Fruit fly (Drosophila melanogaster) whole organism, embryonic: ENCODE results near the gene CG6231.

Source experiments
- Atf6 ChIP-seq: fragments of 200-800 bp; sonication (Bioruptor generic); IDR thresholded peaks from 2 replicates; pipeline ENCODE4 v1.3.6; 2022; ENCODE audit warnings: missing biosample characterization, missing genetic modification characterization
- Awh ChIP-seq: fragments of 200-800 bp; sonication (Bioruptor generic); IDR thresholded peaks from 2 replicates; pipeline ENCODE4, ENCODE4 v1.3.6; 2022; ENCODE audit warnings: missing biosample characterization, missing genetic modification characterization
- Bteb2 ChIP-seq: fragments of 200-800 bp; sonication (Bioruptor generic); optimal IDR thresholded peaks from 2 replicates; lab custom pipeline; 2016; ENCODE audit warnings: missing biosample characterization, missing genetic modification characterization
- CG10366 ChIP-seq: fragments of 200-800 bp; sonication (Bioruptor generic); IDR thresholded peaks from 2 replicates; pipeline ENCODE4 v1.3.6; 2022; ENCODE audit warnings: missing biosample characterization, missing genetic modification characterization
- CG11560 ChIP-seq: fragments of 200-800 bp; sonication (Bioruptor generic); IDR thresholded peaks from 3 replicates; pipeline ENCODE4 v1.3.6; 2022; ENCODE audit warnings: missing biosample characterization, missing genetic modification characterization
- CG12391 ChIP-seq: fragments of 200-800 bp; sonication (Bioruptor generic); optimal IDR thresholded peaks from 3 replicates; lab custom pipeline; 2018; ENCODE audit warnings: missing biosample characterization, mild to moderate bottlenecking, missing genetic modification characterization, moderate library complexity
- CG14710 ChIP-seq: fragments of 200-800 bp; sonication (Bioruptor generic); optimal IDR thresholded peaks from 3 replicates; lab custom pipeline; 2019; ENCODE audit warnings: missing biosample characterization, mild to moderate bottlenecking, missing genetic modification characterization, moderate library complexity
- CG16813 ChIP-seq: fragments of 200-800 bp; sonication (Bioruptor generic); IDR thresholded peaks from 3 replicates; pipeline ENCODE4 v1.3.6; 2022; ENCODE audit warnings: missing biosample characterization, missing genetic modification characterization; ENCODE audit not compliant: partially characterized antibody
- CG17359 ChIP-seq: fragments of 200-800 bp; sonication (Bioruptor generic); optimal IDR thresholded peaks from 3 replicates; lab custom pipeline; 2018; ENCODE audit warnings: missing biosample characterization, mild to moderate bottlenecking, missing genetic modification characterization, moderate library complexity
- CG2120 ChIP-seq: fragments of 200-800 bp; sonication (Bioruptor generic); optimal IDR thresholded peaks from 3 replicates; lab custom pipeline; 2016; ENCODE audit warnings: missing biosample characterization, missing genetic modification characterization
- CG2678 ChIP-seq: fragments of 200-800 bp; sonication (Bioruptor generic); optimal IDR thresholded peaks from 3 replicates; lab custom pipeline; 2019; ENCODE audit warnings: missing biosample characterization, mild to moderate bottlenecking, missing genetic modification characterization, moderate library complexity
- CG32532 ChIP-seq: fragments of 200-800 bp; sonication (Bioruptor generic); IDR thresholded peaks from 2 replicates; pipeline ENCODE4 v1.3.6; 2022; ENCODE audit warnings: missing biosample characterization, missing genetic modification characterization
- CG32772 ChIP-seq: fragments of 200-800 bp; sonication (Bioruptor generic); IDR thresholded peaks from 2 replicates; pipeline ENCODE4 v1.3.6; 2022; ENCODE audit warnings: missing biosample characterization, missing genetic modification characterization
- CG3281 ChIP-seq: fragments of 200-800 bp; sonication (Bioruptor generic); optimal IDR thresholded peaks from 3 replicates; lab custom pipeline; 2017; ENCODE audit warnings: missing biosample characterization, mild to moderate bottlenecking, missing genetic modification characterization
- CG34224 ChIP-seq: fragments of 200-800 bp; sonication (Bioruptor generic); IDR thresholded peaks from 3 replicates; pipeline ENCODE4 v1.3.6; 2022; ENCODE audit warnings: missing biosample characterization, missing genetic modification characterization; ENCODE audit not compliant: partially characterized antibody
- CG4282 ChIP-seq: fragments of 200-800 bp; sonication (Bioruptor generic); optimal IDR thresholded peaks from 2 replicates; lab custom pipeline; 2016; ENCODE audit warnings: missing biosample characterization, missing genetic modification characterization
- CG4820 ChIP-seq: fragments of 200-800 bp; sonication (Bioruptor generic); optimal IDR thresholded peaks from 3 replicates; lab custom pipeline; 2016; ENCODE audit warnings: missing biosample characterization, missing genetic modification characterization
- CG6765 ChIP-seq: fragments of 200-800 bp; sonication (Bioruptor generic); optimal IDR thresholded peaks from 3 replicates; lab custom pipeline; 2017; ENCODE audit warnings: missing biosample characterization, mild to moderate bottlenecking, missing genetic modification characterization
- CG7556 ChIP-seq: fragments of 200-800 bp; sonication (Bioruptor generic); optimal IDR thresholded peaks from 2 replicates; lab custom pipeline; 2017; ENCODE audit warnings: missing biosample characterization, mild to moderate bottlenecking, missing genetic modification characterization
- CG8089 ChIP-seq: fragments of 200-800 bp; sonication (Bioruptor generic); optimal IDR thresholded peaks from 3 replicates; lab custom pipeline; 2016; ENCODE audit warnings: missing biosample characterization, missing genetic modification characterization
- CG9817 ChIP-seq: fragments of 200-800 bp; sonication (Bioruptor generic); optimal IDR thresholded peaks from 2 replicates; lab custom pipeline; 2018; ENCODE audit warnings: missing biosample characterization, mild to moderate bottlenecking, missing genetic modification characterization, moderate library complexity
- Camta ChIP-seq: fragments of 200-800 bp; sonication (Bioruptor generic); optimal IDR thresholded peaks from 2 replicates; lab custom pipeline; 2016; ENCODE audit warnings: missing biosample characterization, missing genetic modification characterization
- D19B ChIP-seq: fragments of 200-800 bp; sonication (Bioruptor generic); optimal IDR thresholded peaks from 2 replicates; lab custom pipeline; 2017; ENCODE audit warnings: missing biosample characterization, mild to moderate bottlenecking, missing genetic modification characterization
- Dp ChIP-seq: fragments of 200-800 bp; sonication (Bioruptor generic); optimal IDR thresholded peaks from 2 replicates; lab custom pipeline; 2018; ENCODE audit warnings: missing biosample characterization, mild to moderate bottlenecking, missing genetic modification characterization, moderate library complexity
- Dref ChIP-seq: fragments of 200-800 bp; sonication (Bioruptor generic); IDR thresholded peaks from 2 replicates; pipeline ENCODE4 v1.3.6; 2022; ENCODE audit warnings: missing biosample characterization, missing genetic modification characterization
- ERR ChIP-seq: fragments of 200-800 bp; sonication (Bioruptor generic); optimal IDR thresholded peaks from 2 replicates; lab custom pipeline; 2016; ENCODE audit warnings: missing biosample characterization, missing genetic modification characterization
- Fer3 ChIP-seq: fragments of 200-800 bp; sonication (Bioruptor generic); optimal IDR thresholded peaks from 2 replicates; lab custom pipeline; 2018; ENCODE audit warnings: missing biosample characterization, mild to moderate bottlenecking, missing genetic modification characterization, moderate library complexity
- HLH54F ChIP-seq: fragments of 200-800 bp; sonication (Bioruptor generic); optimal IDR thresholded peaks from 3 replicates; lab custom pipeline; 2016; ENCODE audit warnings: missing biosample characterization, missing genetic modification characterization
- MBD-R2 ChIP-seq: fragments of 200-800 bp; sonication (Bioruptor generic); IDR thresholded peaks from 2 replicates; pipeline ENCODE4 v1.3.6; 2022; ENCODE audit warnings: missing biosample characterization, missing genetic modification characterization
- MESR4 ChIP-seq: fragments of 200-800 bp; sonication (Bioruptor generic); optimal IDR thresholded peaks from 2 replicates; lab custom pipeline; 2018; ENCODE audit warnings: missing biosample characterization, mild to moderate bottlenecking, missing genetic modification characterization, moderate library complexity
- Med ChIP-seq: fragments of 200-800 bp; sonication (Bioruptor generic); peaks from one replicate; lab custom pipeline; 2016; ENCODE audit warnings: missing biosample characterization, missing genetic modification characterization, mild to moderate bottlenecking, inconsistent platforms, moderate library complexity
- Mes4 ChIP-seq: fragments of 200-800 bp; sonication (Bioruptor generic); optimal IDR thresholded peaks from 2 replicates; lab custom pipeline; 2016; ENCODE audit warnings: missing biosample characterization, missing genetic modification characterization
- Neu2 ChIP-seq: fragments of 200-800 bp; sonication (Bioruptor generic); optimal IDR thresholded peaks from 3 replicates; lab custom pipeline; 2016; ENCODE audit warnings: missing biosample characterization, missing genetic modification characterization, borderline replicate concordance
- Opbp ChIP-seq: fragments of 200-800 bp; sonication (Bioruptor generic); IDR thresholded peaks from 3 replicates; pipeline ENCODE4 v1.3.6; 2022; ENCODE audit warnings: missing biosample characterization, missing genetic modification characterization; ENCODE audit not compliant: partially characterized antibody
- Optix ChIP-seq: fragments of 200-800 bp; sonication (Bioruptor generic); IDR thresholded peaks from 3 replicates; pipeline ENCODE4 v1.3.6; 2022; ENCODE audit warnings: missing biosample characterization, missing genetic modification characterization
- Rx ChIP-seq: fragments of 200-800 bp; sonication (Bioruptor generic); IDR thresholded peaks from 2 replicates; pipeline ENCODE4 v1.3.6; 2022; ENCODE audit warnings: missing biosample characterization, missing genetic modification characterization
- Side ChIP-seq: fragments of 200-800 bp; sonication (Bioruptor generic); optimal IDR thresholded peaks from 2 replicates; lab custom pipeline; 2016; ENCODE audit warnings: missing biosample characterization, missing genetic modification characterization
- Sin3A ChIP-seq: fragments of >200 bp; optimal IDR thresholded peaks from 2 replicates; lab custom pipeline; 2018
- Sry-δ ChIP-seq: fragments of 200-800 bp; sonication (Bioruptor generic); optimal IDR thresholded peaks from 2 replicates; lab custom pipeline; 2016; ENCODE audit warnings: missing biosample characterization, missing genetic modification characterization
- dati ChIP-seq: fragments of 200-800 bp; sonication (Bioruptor generic); IDR thresholded peaks from 2 replicates; pipeline ENCODE4 v1.3.6; 2022; ENCODE audit warnings: missing biosample characterization, missing genetic modification characterization
- en ChIP-seq: fragments of 200-800 bp; sonication (Bioruptor generic); optimal IDR thresholded peaks from 2 replicates; lab custom pipeline; 2016; ENCODE audit warnings: missing biosample characterization, missing genetic modification characterization
- exex ChIP-seq: fragments of 200-800 bp; sonication (Bioruptor generic); optimal IDR thresholded peaks from 4 replicates; lab custom pipeline; 2018; ENCODE audit warnings: missing biosample characterization, mild to moderate bottlenecking, missing genetic modification characterization, moderate library complexity
- gsb ChIP-seq: fragments of 200-800 bp; sonication (Bioruptor generic); IDR thresholded peaks from 2 replicates; pipeline ENCODE4 v1.3.6; 2022; ENCODE audit warnings: missing biosample characterization, missing genetic modification characterization
- gt ChIP-seq: fragments of 200-800 bp; sonication (Bioruptor generic); IDR thresholded peaks from 2 replicates; pipeline ENCODE4 v1.3.6; 2022; ENCODE audit warnings: missing biosample characterization, missing genetic modification characterization
- odd ChIP-seq: fragments of 200-800 bp; sonication (Bioruptor generic); optimal IDR thresholded peaks from 2 replicates; lab custom pipeline; 2017; ENCODE audit warnings: missing biosample characterization, mild to moderate bottlenecking, missing genetic modification characterization
- rib ChIP-seq: fragments of 200-800 bp; sonication (Bioruptor generic); IDR thresholded peaks from 2 replicates; pipeline ENCODE4 v1.3.6; 2022; ENCODE audit warnings: missing biosample characterization, missing genetic modification characterization
- schlank ChIP-seq: fragments of 200-800 bp; sonication (Bioruptor generic); optimal IDR thresholded peaks from 2 replicates; lab custom pipeline; 2018; ENCODE audit warnings: missing biosample characterization, mild to moderate bottlenecking, missing genetic modification characterization
- sima ChIP-seq: fragments of 200-800 bp; sonication (Bioruptor generic); optimal IDR thresholded peaks from 2 replicates; lab custom pipeline; 2016; ENCODE audit warnings: missing biosample characterization, missing genetic modification characterization
- so ChIP-seq: fragments of 200-800 bp; sonication (Bioruptor generic); IDR thresholded peaks from 3 replicates; pipeline ENCODE4 v1.3.6; 2022; ENCODE audit warnings: missing biosample characterization, missing genetic modification characterization
- tio ChIP-seq: fragments of 200-800 bp; sonication (Bioruptor generic); optimal IDR thresholded peaks from 2 replicates; lab custom pipeline; 2017; ENCODE audit warnings: missing biosample characterization, missing genetic modification characterization, inconsistent platforms
- trh ChIP-seq: fragments of 200-800 bp; sonication (Bioruptor generic); optimal IDR thresholded peaks from 2 replicates; lab custom pipeline; 2016; ENCODE audit warnings: missing biosample characterization, missing genetic modification characterization
- wor ChIP-seq: fragments of 200-800 bp; sonication (Bioruptor generic); IDR thresholded peaks from 2 replicates; pipeline ENCODE4 v1.3.6; 2022; ENCODE audit warnings: missing biosample characterization, missing genetic modification characterization

The CG6231 gene

dm6 chr3R:19623606-19624005 lies 8.9 kb downstream of the CG6231 start (continued):
- TF ChIP-seq Med (GFP tag; lab: Kevin White, UChicago): peak; percentile 96
- peak; percentile 60; the same call in 1 of the 2 replicates for TF ChIP-seq Rx (GFP tag; lab: Robert Waterston, UW)
- TF ChIP-seq CG7556 (GFP tag; lab: Kevin White, UChicago): peak; percentile 21
- TF ChIP-seq Mes4: no peak
- no peak for TF ChIP-seq CG16813 (GFP tag; lab: Robert Waterston, UW)
- no peak for TF ChIP-seq CG4282 (GFP tag; lab: Kevin White, UChicago)
- TF ChIP-seq exex (tag; lab: Kevin White, UChicago): no peak
- TF ChIP-seq CG11560 (tag; lab: Robert Waterston, UW): no peak
- no peak for TF ChIP-seq gt (GFP tag; lab: Robert Waterston, UW)
- TF ChIP-seq odd: no peak
- TF ChIP-seq CG9817: peak; percentile 28
- no peak for TF ChIP-seq D19B (GFP tag; lab: Kevin White, UChicago)
- TF ChIP-seq CG3281: peak; percentile 6
- peak; percentile 38; the same call in 1 of the 2 replicates for TF ChIP-seq wor (GFP tag; lab: Robert Waterston, UW)
- no peak for TF ChIP-seq Sin3A
- TF ChIP-seq MBD-R2: no peak; the same call in 1 of the 2 replicates
- TF ChIP-seq CG2120: peak; percentile 58
- no peak for TF ChIP-seq CG6765 (GFP tag; lab: Kevin White, UChicago)
- peak; percentile 42 for TF ChIP-seq CG8089 (GFP tag; lab: Kevin White, UChicago)
- TF ChIP-seq Neu2: no peak
- TF ChIP-seq dati (GFP tag; lab: Robert Waterston, UW): no peak
- 0 out of 2 replicates have a peak, but pooled peaks have one; percentile 36 for TF ChIP-seq Awh (GFP tag; lab: Robert Waterston, UW)
- peak; percentile 37 for TF ChIP-seq Camta
- TF ChIP-seq Dp (GFP tag; lab: Kevin White, UChicago): no peak
- TF ChIP-seq CG2678 (tag; lab: Kevin White, UChicago): peak; percentile 66
- peak; percentile 5 for TF ChIP-seq Sry-δ
- TF ChIP-seq CG12391: peak; percentile 50
- peak; percentile 77 for TF ChIP-seq CG32532 (GFP tag; lab: Robert Waterston, UW)
- TF ChIP-seq tio (GFP tag; lab: Kevin White, UChicago): peak; percentile 30
- peak; percentile 65 for TF ChIP-seq CG10366 (GFP tag; lab: Robert Waterston, UW)
- no peak for TF ChIP-seq ERR (GFP tag; lab: Kevin White, UChicago)
- no peak for TF ChIP-seq MESR4 (GFP tag; lab: Kevin White, UChicago)
- peak; percentile 25 for TF ChIP-seq CG14710
- TF ChIP-seq Atf6 (GFP tag; lab: Robert Waterston, UW): peak; percentile 43; the same call in 1 of the 2 replicates
- TF ChIP-seq Optix (GFP tag; lab: Robert Waterston, UW): peak; percentile 70; the same call in 2 of the 3 replicates
- no peak for TF ChIP-seq CG34224 (GFP tag; lab: Robert Waterston, UW)
- no peak for TF ChIP-seq sima (GFP tag; lab: Kevin White, UChicago)
- 0 out of 2 replicates have a peak, but pooled peaks have one; percentile 20 for TF ChIP-seq gsb (GFP tag; lab: Robert Waterston, UW)
- no peak for TF ChIP-seq schlank
- TF ChIP-seq trh: peak; percentile 19
- TF ChIP-seq en (GFP tag; lab: Kevin White, UChicago): no peak
- TF ChIP-seq CG32772: 0 out of 2 replicates have a peak, but pooled peaks have one; percentile 31
- peak; percentile 58; the same call in 1 of the 3 replicates for TF ChIP-seq so
- TF ChIP-seq Dref (GFP tag; lab: Robert Waterston, UW): no peak
- TF ChIP-seq Opbp (GFP tag; lab: Robert Waterston, UW): no peak
- TF ChIP-seq CG4820 (GFP tag; lab: Kevin White, UChicago): peak; percentile 45
- peak; percentile 47 for TF ChIP-seq Bteb2 (GFP tag; lab: Kevin White, UChicago)
- peak; percentile 47 for TF ChIP-seq Fer3 (tag; lab: Kevin White, UChicago)
- 0 out of 2 replicates have a peak, but pooled peaks have one; percentile 25 for TF ChIP-seq rib (GFP tag; lab: Robert Waterston, UW)
- TF ChIP-seq CG17359 (tag; lab: Kevin White, UChicago): peak; percentile 60
- peak; percentile 60 for TF ChIP-seq HLH54F (GFP tag; lab: Kevin White, UChicago)
- peak; percentile 32 for TF ChIP-seq Side (GFP tag; lab: Kevin White, UChicago)
